Worm (Caenorhabditis elegans) whole organism, late embryonic: ENCODE measurements around the gene ocr-2.
A peak's percentile ranks its signal among the peaks of the same experiment; 100 is the strongest.

Source experiments
- C38D4.7 ChIP-seq: fragments of 200-800 bp; sonication (Bioruptor generic); optimal IDR thresholded peaks from 2 replicates; lab custom pipeline; 2018; ENCODE audit warnings: mild to moderate bottlenecking, missing genetic modification characterization, moderate library complexity, missing compliant biosample characterization
- F13H6.1 ChIP-seq: sonication (generic microtip); optimal IDR thresholded peaks from 2 replicates; lab custom pipeline; 2016; ENCODE audit warnings: missing genetic modification characterization, missing compliant biosample characterization
- K02D7.2 ChIP-seq: sonication (generic microtip); optimal IDR thresholded peaks from 2 replicates; lab custom pipeline; 2017; ENCODE audit warnings: mild to moderate bottlenecking, missing genetic modification characterization, missing compliant biosample characterization
- Y22D7AL.16 ChIP-seq: sonication (generic microtip); optimal IDR thresholded peaks from 2 replicates; lab custom pipeline; 2016; ENCODE audit warnings: missing genetic modification characterization, missing compliant biosample characterization
- ama-1 ChIP-seq: fragments of 150-350 bp; optimal IDR thresholded peaks from 2 replicates; lab custom pipeline; 2014
- ceh-14 ChIP-seq: sonication (generic microtip); optimal IDR thresholded peaks from 2 replicates; lab custom pipeline; 2016; ENCODE audit warnings: missing genotype, missing genetic modification characterization, missing compliant biosample characterization
- ceh-19 ChIP-seq: fragments of 200-800 bp; sonication (Bioruptor generic); optimal IDR thresholded peaks from 2 replicates; lab custom pipeline; 2018; ENCODE audit warnings: mild to moderate bottlenecking, missing genetic modification characterization, missing compliant biosample characterization
- ceh-22 ChIP-seq: sonication (generic microtip); optimal IDR thresholded peaks from 2 replicates; lab custom pipeline; 2017; ENCODE audit warnings: missing biosample characterization, missing genetic modification characterization
- ceh-24 ChIP-seq: sonication (generic microtip); optimal IDR thresholded peaks from 2 replicates; lab custom pipeline; 2016; ENCODE audit warnings: mild to moderate bottlenecking, missing genetic modification characterization, missing compliant biosample characterization
- ceh-31 ChIP-seq: sonication (generic microtip); optimal IDR thresholded peaks from 2 replicates; lab custom pipeline; 2016; ENCODE audit warnings: missing genetic modification characterization, missing compliant biosample characterization
- ceh-45 ChIP-seq: fragments of 200-800 bp; sonication (Bioruptor generic); IDR thresholded peaks from 2 replicates; pipeline ENCODE4 v1.3.6; 2022; ENCODE audit warnings: missing genetic modification reagents, missing genetic modification characterization, missing compliant biosample characterization
- ceh-48 ChIP-seq: sonication (generic microtip); optimal IDR thresholded peaks from 2 replicates; lab custom pipeline; 2016; ENCODE audit warnings: missing genetic modification characterization, inconsistent platforms, missing compliant biosample characterization
- ceh-6 ChIP-seq: fragments of 200-800 bp; sonication (Bioruptor generic); optimal IDR thresholded peaks from 2 replicates; lab custom pipeline; 2018; ENCODE audit warnings: mild to moderate bottlenecking, missing genetic modification characterization, missing compliant biosample characterization
- ceh-9 ChIP-seq: sonication (generic microtip); optimal IDR thresholded peaks from 2 replicates; lab custom pipeline; 2016; ENCODE audit warnings: mild to moderate bottlenecking, missing genetic modification characterization, inconsistent platforms, missing compliant biosample characterization
- dmd-4 ChIP-seq: sonication (generic microtip); optimal IDR thresholded peaks from 2 replicates; lab custom pipeline; 2016; ENCODE audit warnings: borderline replicate concordance, missing genetic modification characterization, missing compliant biosample characterization
- dve-1 ChIP-seq: sonication (generic microtip); optimal IDR thresholded peaks from 2 replicates; lab custom pipeline; 2017; ENCODE audit warnings: antibody characterized with exemption, mild to moderate bottlenecking, missing genetic modification characterization, missing compliant biosample characterization
- elt-2 ChIP-seq: sonication (generic microtip); optimal IDR thresholded peaks from 2 replicates; lab custom pipeline; 2016; ENCODE audit warnings: missing genetic modification reagents, missing genetic modification characterization, missing compliant biosample characterization
- elt-4 ChIP-seq: sonication (generic microtip); optimal IDR thresholded peaks from 2 replicates; lab custom pipeline; 2016; ENCODE audit warnings: missing genetic modification characterization, missing compliant biosample characterization
- fkh-6 ChIP-seq: sonication (generic microtip); optimal IDR thresholded peaks from 2 replicates; lab custom pipeline; 2016; ENCODE audit warnings: missing genetic modification characterization, missing compliant biosample characterization
- hlh-13 ChIP-seq: fragments of 200-800 bp; sonication (Bioruptor generic); optimal IDR thresholded peaks from 2 replicates; lab custom pipeline; 2018; ENCODE audit warnings: mild to moderate bottlenecking, missing genetic modification characterization, missing compliant biosample characterization
- hlh-8 ChIP-seq: sonication (generic microtip); optimal IDR thresholded peaks from 2 replicates; lab custom pipeline; 2016; ENCODE audit warnings: missing genotype, missing genetic modification characterization, missing compliant biosample characterization
- mec-3 ChIP-seq: sonication (generic microtip); optimal IDR thresholded peaks from 2 replicates; lab custom pipeline; 2016; ENCODE audit warnings: borderline replicate concordance, missing genetic modification characterization, missing compliant biosample characterization
- nhr-232 ChIP-seq: sonication (generic microtip); optimal IDR thresholded peaks from 2 replicates; lab custom pipeline; 2016; ENCODE audit warnings: missing genetic modification characterization, missing compliant biosample characterization
- pag-3 ChIP-seq: sonication (generic microtip); optimal IDR thresholded peaks from 2 replicates; lab custom pipeline; 2016; ENCODE audit warnings: missing compliant biosample characterization, missing genetic modification characterization, borderline replicate concordance
- pat-9 ChIP-seq: fragments of 200-800 bp; sonication (Bioruptor generic); optimal IDR thresholded peaks from 2 replicates; lab custom pipeline; 2018; ENCODE audit warnings: mild to moderate bottlenecking, missing genetic modification characterization, moderate library complexity, missing compliant biosample characterization
- pax-1 ChIP-seq: fragments of 150-350 bp; optimal IDR thresholded peaks from 2 replicates; lab custom pipeline; 2014; ENCODE audit warnings: missing biosample characterization, missing genetic modification characterization
- pha-2 ChIP-seq: sonication (generic microtip); optimal IDR thresholded peaks from 2 replicates; lab custom pipeline; 2017; ENCODE audit warnings: mild to moderate bottlenecking, missing genetic modification characterization, missing compliant biosample characterization
- pqm-1 ChIP-seq: sonication (generic microtip); optimal IDR thresholded peaks from 2 replicates; lab custom pipeline; 2016; ENCODE audit warnings: missing genetic modification characterization, missing compliant biosample characterization
- ref-2 ChIP-seq: sonication (generic microtip); optimal IDR thresholded peaks from 2 replicates; lab custom pipeline; 2016; ENCODE audit warnings: missing genetic modification characterization, missing compliant biosample characterization
- sdc-2 ChIP-seq: sonication (generic microtip); optimal IDR thresholded peaks from 2 replicates; lab custom pipeline; 2016; ENCODE audit warnings: missing genotype, missing genetic modification characterization, missing compliant biosample characterization
- sox-2 ChIP-seq: fragments of 200-800 bp; sonication (Bioruptor generic); IDR thresholded peaks from 2 replicates; pipeline ENCODE4 v1.3.6; 2022; ENCODE audit warnings: missing genetic modification reagents, missing genetic modification characterization, missing compliant biosample characterization
- sox-4 ChIP-seq: sonication (generic microtip); optimal IDR thresholded peaks from 2 replicates; lab custom pipeline; 2017; ENCODE audit warnings: mild to moderate bottlenecking, missing genetic modification characterization, inconsistent platforms, missing compliant biosample characterization
- syd-9 ChIP-seq: sonication (generic microtip); optimal IDR thresholded peaks from 2 replicates; lab custom pipeline; 2016; ENCODE audit warnings: mild to moderate bottlenecking, missing genetic modification characterization, moderate library complexity, missing compliant biosample characterization
- tbx-2 ChIP-seq: sonication (generic microtip); optimal IDR thresholded peaks from 2 replicates; lab custom pipeline; 2016; ENCODE audit warnings: missing genetic modification characterization, missing compliant biosample characterization
- tbx-7 ChIP-seq: sonication (generic microtip); optimal IDR thresholded peaks from 2 replicates; lab custom pipeline; 2016; ENCODE audit warnings: missing genotype, missing genetic modification characterization, missing compliant biosample characterization
- ttx-3 ChIP-seq: sonication (generic microtip); optimal IDR thresholded peaks from 2 replicates; lab custom pipeline; 2016; ENCODE audit warnings: missing genetic modification reagents, missing genetic modification characterization, missing compliant biosample characterization
- unc-42 ChIP-seq: sonication (generic microtip); optimal IDR thresholded peaks from 2 replicates; lab custom pipeline; 2016; ENCODE audit warnings: missing genotype, missing genetic modification characterization, missing compliant biosample characterization
- ztf-16 ChIP-seq: sonication (generic microtip); optimal IDR thresholded peaks from 2 replicates; lab custom pipeline; 2017; ENCODE audit warnings: missing genetic modification characterization, missing compliant biosample characterization

Gene ocr-2

ce11 chrIV:8174792-8175191, 45.1 kb downstream of the ocr-2 start:
- TF ChIP-seq pax-1 (tag; lab: Kevin White, UChicago) (no peak), dve-1 (tag; lab: Kevin White, UChicago) (no peak), tbx-2 (no peak), elt-2 (peak; percentile 48), sox-2 (no peak), ceh-9 (tag; lab: Kevin White, UChicago) (no peak), K02D7.2 (tag; lab: Kevin White, UChicago) (no peak), fkh-6 (no peak), ceh-48 (tag; lab: Kevin White, UChicago) (no peak)

ce11 chrIV:8173610-8174009, 46.3 kb downstream of the ocr-2 start:
- TF ChIP-seq ceh-14 (tag; lab: Kevin White, UChicago) (no peak), ceh-19 (no peak), sdc-2 (tag; lab: Kevin White, UChicago) (no peak), ceh-31 (no peak), pax-1 (tag; lab: Kevin White, UChicago) (no peak), ceh-24 (tag; lab: Kevin White, UChicago) (no peak), sox-2 (no peak), sox-4 (no peak), pat-9 (tag; lab: Kevin White, UChicago) (no peak), ttx-3 (tag; lab: Kevin White, UChicago) (no peak), ztf-16 (tag; lab: Kevin White, UChicago) (no peak), ceh-6 (GFP tag; lab: Kevin White, UChicago) (no peak), F13H6.1 (no peak)

ce11 chrIV:8171376-8171775, 48.5 kb downstream of the ocr-2 start:
- no peak for TF ChIP-seq K02D7.2 (tag; lab: Kevin White, UChicago)
- no peak for TF ChIP-seq hlh-8
- TF ChIP-seq Y22D7AL.16 (tag; lab: Kevin White, UChicago) = no peak
- TF ChIP-seq pqm-1 (tag; lab: Kevin White, UChicago) = no peak
- TF ChIP-seq ama-1 (lab: Kevin White, UChicago) = no peak
- TF ChIP-seq ceh-22 (tag; lab: Kevin White, UChicago) = no peak
- no peak for TF ChIP-seq elt-4 (tag; lab: Kevin White, UChicago)
- no peak for TF ChIP-seq dmd-4
- TF ChIP-seq C38D4.7 (GFP tag; lab: Kevin White, UChicago) = no peak
- no peak for TF ChIP-seq pha-2 (tag; lab: Kevin White, UChicago)
- TF ChIP-seq elt-2 = no peak
- TF ChIP-seq mec-3 = no peak
- TF ChIP-seq nhr-232 = no peak
- no peak for TF ChIP-seq ceh-9 (tag; lab: Kevin White, UChicago)
- no peak for TF ChIP-seq ceh-48 (tag; lab: Kevin White, UChicago)
- TF ChIP-seq unc-42 (tag; lab: Kevin White, UChicago) = no peak

ce11 chrIV:8170264-8170663, 49.6 kb downstream of the ocr-2 start:
- TF ChIP-seq tbx-7 (tag; lab: Kevin White, UChicago) = no peak
- peak; percentile 7 for TF ChIP-seq ref-2 (tag; lab: Kevin White, UChicago)
- TF ChIP-seq nhr-232 = no peak
- TF ChIP-seq ceh-45 (GFP tag; lab: Robert Waterston, UW) = no peak
- no peak for TF ChIP-seq pag-3 (tag; lab: Kevin White, UChicago)
- no peak for TF ChIP-seq ttx-3 (tag; lab: Kevin White, UChicago)
- no peak for TF ChIP-seq Y22D7AL.16 (tag; lab: Kevin White, UChicago)
- TF ChIP-seq syd-9 (tag; lab: Kevin White, UChicago) = no peak
- peak; percentile 25 for TF ChIP-seq dve-1 (tag; lab: Kevin White, UChicago)
- TF ChIP-seq hlh-13 (GFP tag; lab: Kevin White, UChicago) = no peak
